Fruit fly (Drosophila melanogaster) whole organism, embryonic: ENCODE results near the gene CG4968.

Source experiments
- Asciz ChIP-seq: fragments of 200-800 bp; sonication (Bioruptor generic); optimal IDR thresholded peaks from 2 replicates; lab custom pipeline; 2017; ENCODE audit warnings: missing biosample characterization, mild to moderate bottlenecking, missing genetic modification characterization, missing genetic modification reagents
- CG10321 ChIP-seq: fragments of 200-800 bp; sonication (Bioruptor generic); IDR thresholded peaks from 2 replicates; pipeline ENCODE4 v1.3.6; 2022; ENCODE audit warnings: missing biosample characterization, missing genetic modification characterization
- CG11696 ChIP-seq: fragments of 200-800 bp; sonication (Bioruptor generic); IDR thresholded peaks from 2 replicates; pipeline ENCODE4 v1.3.6; 2022; ENCODE audit warnings: missing biosample characterization, missing genetic modification characterization
- CG12071 ChIP-seq: fragments of 200-800 bp; sonication (Bioruptor generic); optimal IDR thresholded peaks from 3 replicates; lab custom pipeline; 2018; ENCODE audit warnings: missing biosample characterization, mild to moderate bottlenecking, missing genetic modification characterization
- CG12219 ChIP-seq: fragments of 200-800 bp; sonication (Bioruptor generic); optimal IDR thresholded peaks from 3 replicates; lab custom pipeline; 2018; ENCODE audit warnings: missing biosample characterization, mild to moderate bottlenecking, missing genetic modification characterization
- CG12391 ChIP-seq: fragments of 200-800 bp; sonication (Bioruptor generic); optimal IDR thresholded peaks from 3 replicates; lab custom pipeline; 2018; ENCODE audit warnings: missing biosample characterization, mild to moderate bottlenecking, missing genetic modification characterization, moderate library complexity
- CG12659 ChIP-seq: fragments of 200-800 bp; sonication (Bioruptor generic); optimal IDR thresholded peaks from 3 replicates; lab custom pipeline; 2017; ENCODE audit warnings: mild to moderate bottlenecking, missing biosample characterization, missing genetic modification reagents, missing genetic modification characterization
- CG15011 ChIP-seq: fragments of 200-800 bp; sonication (Bioruptor generic); optimal IDR thresholded peaks from 3 replicates; lab custom pipeline; 2018; ENCODE audit warnings: missing biosample characterization, mild to moderate bottlenecking, missing genetic modification characterization
- CG16779 ChIP-seq: fragments of 200-800 bp; sonication (Bioruptor generic); IDR thresholded peaks from 2 replicates; pipeline ENCODE4 v1.3.6; 2022; ENCODE audit warnings: missing biosample characterization, missing genetic modification characterization
- CG17361 ChIP-seq: fragments of 200-800 bp; sonication (Bioruptor generic); IDR thresholded peaks from 3 replicates; pipeline ENCODE4 v1.3.6; 2022; ENCODE audit warnings: missing biosample characterization, missing genetic modification characterization
- CG31441 ChIP-seq: fragments of 200-800 bp; sonication (Bioruptor generic); IDR thresholded peaks from 2 replicates; pipeline ENCODE4 v1.3.6; 2022; ENCODE audit warnings: missing biosample characterization, missing genetic modification characterization
- CG4820 ChIP-seq: fragments of 200-800 bp; sonication (Bioruptor generic); optimal IDR thresholded peaks from 3 replicates; lab custom pipeline; 2016; ENCODE audit warnings: missing biosample characterization, missing genetic modification characterization
- CG6254 ChIP-seq: fragments of 200-800 bp; sonication (Bioruptor generic); optimal IDR thresholded peaks from 3 replicates; lab custom pipeline; 2017; ENCODE audit warnings: mild to moderate bottlenecking, missing biosample characterization, missing genetic modification reagents, missing genetic modification characterization
- CG7556 ChIP-seq: fragments of 200-800 bp; sonication (Bioruptor generic); optimal IDR thresholded peaks from 2 replicates; lab custom pipeline; 2017; ENCODE audit warnings: missing biosample characterization, mild to moderate bottlenecking, missing genetic modification characterization
- CG7928 ChIP-seq: fragments of 200-800 bp; sonication (Bioruptor generic); optimal IDR thresholded peaks from 2 replicates; lab custom pipeline; 2017; ENCODE audit warnings: missing biosample characterization, mild to moderate bottlenecking, missing genetic modification characterization
- CG8089 ChIP-seq: fragments of 200-800 bp; sonication (Bioruptor generic); optimal IDR thresholded peaks from 3 replicates; lab custom pipeline; 2016; ENCODE audit warnings: missing biosample characterization, missing genetic modification characterization
- CG8388 ChIP-seq: fragments of 200-800 bp; sonication (Bioruptor generic); optimal IDR thresholded peaks from 2 replicates; lab custom pipeline; 2019; ENCODE audit warnings: missing biosample characterization, mild to moderate bottlenecking, missing genetic modification characterization, moderate library complexity
- CG9215 ChIP-seq: fragments of 200-800 bp; sonication (Bioruptor generic); IDR thresholded peaks from 2 replicates; pipeline ENCODE4 v1.3.6; 2022; ENCODE audit warnings: missing biosample characterization, missing genetic modification characterization
- CG9437 ChIP-seq: fragments of 200-800 bp; sonication (Bioruptor generic); optimal IDR thresholded peaks from 2 replicates; lab custom pipeline; 2018; ENCODE audit warnings: missing biosample characterization, mild to moderate bottlenecking, missing genetic modification characterization
- Elba2 ChIP-seq: fragments of 200-800 bp; sonication (Bioruptor generic); optimal IDR thresholded peaks from 3 replicates; lab custom pipeline; 2016; ENCODE audit warnings: missing biosample characterization, missing genetic modification characterization
- Lhr ChIP-seq: fragments of 200-800 bp; sonication (Bioruptor generic); optimal IDR thresholded peaks from 3 replicates; lab custom pipeline; 2017; ENCODE audit warnings: mild to moderate bottlenecking, missing biosample characterization, missing genetic modification reagents, missing genetic modification characterization
- Mad ChIP-seq: fragments of 200-800 bp; sonication (Bioruptor generic); optimal IDR thresholded peaks from 2 replicates; lab custom pipeline; 2016; ENCODE audit warnings: missing biosample characterization, missing genetic modification characterization
- NC2β ChIP-seq: fragments of 200-800 bp; sonication (Bioruptor generic); optimal IDR thresholded peaks from 2 replicates; lab custom pipeline; 2016; ENCODE audit warnings: missing biosample characterization, missing genetic modification characterization
- NFAT ChIP-seq: fragments of 200-800 bp; sonication (Bioruptor generic); IDR thresholded peaks from 2 replicates; pipeline ENCODE4 v1.3.6; 2022; ENCODE audit warnings: missing biosample characterization, missing genetic modification characterization
- Nf-YC ChIP-seq: fragments of 200-800 bp; optimal IDR thresholded peaks from 3 replicates; lab custom pipeline; 2019; ENCODE audit warnings: missing biosample characterization, mild to moderate bottlenecking, missing genetic modification characterization, moderate library complexity
- Spps ChIP-seq: fragments of 200-800 bp; sonication (Bioruptor generic); optimal IDR thresholded peaks from 2 replicates; lab custom pipeline; 2018; ENCODE audit warnings: missing biosample characterization, mild to moderate bottlenecking, missing genetic modification characterization
- Sry-β ChIP-seq: fragments of 200-800 bp; sonication (Bioruptor generic); optimal IDR thresholded peaks from 2 replicates; lab custom pipeline; 2018; ENCODE audit warnings: missing biosample characterization, mild to moderate bottlenecking, missing genetic modification characterization, moderate library complexity
- Sry-δ ChIP-seq: fragments of 200-800 bp; sonication (Bioruptor generic); optimal IDR thresholded peaks from 2 replicates; lab custom pipeline; 2016; ENCODE audit warnings: missing biosample characterization, missing genetic modification characterization
- Xbp1 ChIP-seq: fragments of 200-800 bp; sonication (Bioruptor generic); optimal IDR thresholded peaks from 3 replicates; lab custom pipeline; 2016; ENCODE audit warnings: missing biosample characterization, mild to moderate bottlenecking, missing genetic modification characterization
- aop ChIP-seq: fragments of 200-800 bp; sonication (Bioruptor generic); IDR thresholded peaks from 2 replicates; pipeline ENCODE4 v1.3.6; 2022; ENCODE audit warnings: missing biosample characterization, missing genetic modification characterization
- ash1 ChIP-seq: fragments of 200-800 bp; sonication (Bioruptor generic); optimal IDR thresholded peaks from 2 replicates; lab custom pipeline; 2018; ENCODE audit warnings: missing biosample characterization, mild to moderate bottlenecking, missing genetic modification characterization
- br ChIP-seq: fragments of >200 bp; optimal IDR thresholded peaks from 2 replicates; lab custom pipeline; 2017
- chm ChIP-seq: fragments of 200-800 bp; sonication (Bioruptor generic); IDR thresholded peaks from 2 replicates; pipeline ENCODE4 v1.3.6; 2022; ENCODE audit warnings: missing biosample characterization, missing genetic modification characterization
- disco-r ChIP-seq: fragments of 200-800 bp; sonication (Bioruptor generic); optimal IDR thresholded peaks from 2 replicates; lab custom pipeline; 2016; ENCODE audit warnings: missing biosample characterization, missing genetic modification characterization
- dm ChIP-seq: fragments of 200-800 bp; sonication (Bioruptor generic); optimal IDR thresholded peaks from 3 replicates; lab custom pipeline; 2016; ENCODE audit warnings: missing biosample characterization, missing genetic modification characterization
- dmrt11E ChIP-seq: fragments of 200-800 bp; sonication (Bioruptor generic); optimal IDR thresholded peaks from 3 replicates; lab custom pipeline; 2018; ENCODE audit warnings: missing biosample characterization, mild to moderate bottlenecking, missing genetic modification characterization, moderate library complexity
- fd102C ChIP-seq: fragments of 200-800 bp; sonication (Bioruptor generic); optimal IDR thresholded peaks from 2 replicates; lab custom pipeline; 2018; ENCODE audit warnings: missing biosample characterization, mild to moderate bottlenecking, missing genetic modification characterization, moderate library complexity
- h ChIP-seq: fragments of >200 bp; optimal IDR thresholded peaks from 2 replicates; lab custom pipeline; 2017
- jigr1 ChIP-seq: fragments of 200-800 bp; sonication (Bioruptor generic); IDR thresholded peaks from 3 replicates; pipeline ENCODE4 v1.3.6; 2022; ENCODE audit warnings: missing biosample characterization, missing genetic modification characterization
- lilli ChIP-seq: fragments of 200-800 bp; sonication (Bioruptor generic); optimal IDR thresholded peaks from 3 replicates; lab custom pipeline; 2016; ENCODE audit warnings: missing biosample characterization, missing genetic modification characterization
- mld ChIP-seq: fragments of 200-800 bp; sonication (Bioruptor generic); IDR thresholded peaks from 3 replicates; pipeline ENCODE4 v1.3.6; 2022; ENCODE audit warnings: missing biosample characterization, missing genetic modification characterization; ENCODE audit not compliant: partially characterized antibody
- org-1 ChIP-seq: fragments of 200-800 bp; sonication (Bioruptor generic); optimal IDR thresholded peaks from 2 replicates; lab custom pipeline; 2017; ENCODE audit warnings: missing biosample characterization, missing genetic modification characterization
- phol ChIP-seq: fragments of 200-800 bp; sonication (Bioruptor generic); optimal IDR thresholded peaks from 3 replicates; lab custom pipeline; 2018; ENCODE audit warnings: missing biosample characterization, mild to moderate bottlenecking, missing genetic modification characterization, moderate library complexity
- schlank ChIP-seq: fragments of 200-800 bp; sonication (Bioruptor generic); optimal IDR thresholded peaks from 2 replicates; lab custom pipeline; 2018; ENCODE audit warnings: missing biosample characterization, mild to moderate bottlenecking, missing genetic modification characterization
- sens ChIP-seq: fragments of 200-800 bp; sonication (Bioruptor generic); peaks from one replicate; lab custom pipeline; 2016; ENCODE audit warnings: missing biosample characterization, missing genetic modification characterization
- shn ChIP-seq: fragments of 200-800 bp; sonication (Bioruptor generic); optimal IDR thresholded peaks from 3 replicates; lab custom pipeline; 2016; ENCODE audit warnings: missing biosample characterization, missing genetic modification characterization
- sima ChIP-seq: fragments of 200-800 bp; sonication (Bioruptor generic); optimal IDR thresholded peaks from 2 replicates; lab custom pipeline; 2016; ENCODE audit warnings: missing biosample characterization, missing genetic modification characterization
- so ChIP-seq: fragments of 200-800 bp; sonication (Bioruptor generic); IDR thresholded peaks from 3 replicates; pipeline ENCODE4 v1.3.6; 2022; ENCODE audit warnings: missing biosample characterization, missing genetic modification characterization
- trem ChIP-seq: fragments of 200-800 bp; optimal IDR thresholded peaks from 3 replicates; lab custom pipeline; 2019; ENCODE audit warnings: missing biosample characterization, mild to moderate bottlenecking, missing genetic modification characterization, moderate library complexity
- usp ChIP-seq: fragments of >200 bp; optimal IDR thresholded peaks from 2 replicates; lab custom pipeline; 2017; ENCODE audit warnings: missing biosample characterization, missing genetic modification characterization
- vnd ChIP-seq: fragments of 200-800 bp; sonication (Bioruptor generic); IDR thresholded peaks from 3 replicates; pipeline ENCODE4 v1.3.6; 2022; ENCODE audit warnings: missing biosample characterization, missing genetic modification characterization; ENCODE audit not compliant: partially characterized antibody

The CG4968 gene

DNA sequence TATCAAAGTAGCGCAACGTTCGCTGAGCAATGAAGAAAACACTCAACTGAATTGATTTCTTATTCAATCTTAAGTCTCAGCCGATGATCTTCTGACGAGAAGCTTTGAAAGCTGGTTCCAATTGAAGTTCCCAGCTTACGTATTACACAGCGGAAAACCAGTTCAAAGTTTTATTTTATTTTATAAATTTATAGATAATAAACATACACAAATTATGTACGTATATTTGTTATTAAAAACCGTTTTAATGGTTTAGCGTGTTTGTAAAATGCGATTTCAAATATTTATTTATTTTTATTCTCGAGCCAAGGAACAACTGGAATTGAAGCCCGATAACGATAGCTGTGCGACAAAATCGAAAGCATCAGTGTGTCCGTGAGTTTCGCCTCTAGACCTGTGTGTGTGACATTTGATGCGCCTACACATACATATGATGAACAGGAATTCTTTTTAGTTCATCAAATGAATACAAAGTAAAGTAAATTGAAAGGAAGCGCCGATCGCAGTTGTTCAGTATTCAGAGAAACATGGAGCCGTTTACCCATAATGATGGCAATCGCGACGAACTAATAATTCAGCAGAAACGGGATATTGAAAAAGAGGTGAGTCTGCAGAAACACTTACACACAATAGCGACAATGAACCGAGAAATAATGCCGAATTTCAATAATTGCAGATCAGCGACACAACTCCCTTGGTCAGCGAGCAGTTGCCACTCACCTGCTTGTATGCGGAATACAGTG is at the start of gene CG4968, which contains the start of gene CG5390 (continued):
- TF ChIP-seq disco-r (GFP tag; lab: Kevin White, UChicago) (peak; percentile 10), Mad (GFP tag; lab: Kevin White, UChicago) (peak; percentile 14), shn (GFP tag; lab: Kevin White, UChicago) (no peak), so (GFP tag; lab: Robert Waterston, UW) (peak; percentile 57; the same call in 1 of the 3 replicates), CG6254 (peak; percentile 59), CG9437 (GFP tag; lab: Kevin White, UChicago) (peak; percentile 98), CG12219 (GFP tag; lab: Kevin White, UChicago) (peak; percentile 37), chm (GFP tag; lab: Robert Waterston, UW) (no peak; the same call in 1 of the 2 replicates), fd102C (GFP tag; lab: Kevin White, UChicago) (no peak), aop (GFP tag; lab: Robert Waterston, UW) (no peak), br (no peak), CG10321 (0 out of 2 replicates have a peak, but pooled peaks have one; percentile 27), Lhr (peak; percentile 63), dmrt11E (tag; lab: Kevin White, UChicago) (peak; percentile 7), vnd (no peak), CG7556 (GFP tag; lab: Kevin White, UChicago) (peak; percentile 71), Elba2 (GFP tag; lab: Kevin White, UChicago) (no peak), phol (peak; percentile 70), CG11696 (GFP tag; lab: Robert Waterston, UW) (no peak), Sry-β (GFP tag; lab: Kevin White, UChicago) (peak; percentile 1), Sry-δ (GFP tag; lab: Kevin White, UChicago) (peak; percentile 76), CG8089 (GFP tag; lab: Kevin White, UChicago) (no peak), usp (GFP tag; lab: Kevin White, UChicago) (no peak), schlank (tag; lab: Kevin White, UChicago) (peak; percentile 18), NFAT (GFP tag; lab: Robert Waterston, UW) (peak; percentile 70), Spps (tag; lab: Kevin White, UChicago) (peak; percentile 44), CG12071 (GFP tag; lab: Kevin White, UChicago) (no peak), mld (GFP tag; lab: Robert Waterston, UW) (no peak), sens (peak; percentile 81), Xbp1 (GFP tag; lab: Kevin White, UChicago) (peak; percentile 67), Nf-YC (tag; lab: Kevin White, UChicago) (peak; percentile 78), h (lab: Kevin White, UChicago) (no peak), sima (GFP tag; lab: Kevin White, UChicago) (no peak), org-1 (GFP tag; lab: Kevin White, UChicago) (no peak), NC2β (GFP tag; lab: Kevin White, UChicago) (no peak), ash1 (no peak), lilli (GFP tag; lab: Kevin White, UChicago) (peak; percentile 65), CG9215 (GFP tag; lab: Robert Waterston, UW) (no peak), trem (tag; lab: Kevin White, UChicago) (peak; percentile 95), CG7928 (GFP tag; lab: Kevin White, UChicago) (peak; percentile 45), jigr1 (GFP tag; lab: Robert Waterston, UW) (no peak), CG31441 (GFP tag; lab: Robert Waterston, UW) (peak; percentile 80; the same call in 1 of the 2 replicates), CG8388 (GFP tag; lab: Kevin White, UChicago) (peak; percentile 64), CG15011 (GFP tag; lab: Kevin White, UChicago) (peak; percentile 30), CG12659 (GFP tag; lab: Kevin White, UChicago) (peak; percentile 86), Asciz (GFP tag; lab: Kevin White, UChicago) (peak; percentile 52), CG16779 (GFP tag; lab: Robert Waterston, UW) (no peak), dm (GFP tag; lab: Kevin White, UChicago) (no peak), CG4820 (peak; percentile 20), CG12391 (tag; lab: Kevin White, UChicago) (peak; percentile 85), CG17361 (GFP tag; lab: Robert Waterston, UW) (peak; percentile 62; the same call in 2 of the 3 replicates)
